Fruit fly (Drosophila melanogaster) whole organism, embryonic: ENCODE results near the gene CG43954.

ENCODE experiments used
- CG10565 ChIP-seq: fragments of 200-800 bp; sonication (Bioruptor generic); optimal IDR thresholded peaks from 3 replicates; lab custom pipeline; 2016; ENCODE audit warnings: missing biosample characterization, mild to moderate bottlenecking, missing genetic modification characterization
- CG10654 ChIP-seq: fragments of 200-800 bp; sonication (Bioruptor generic); optimal IDR thresholded peaks from 2 replicates; lab custom pipeline; 2016; ENCODE audit warnings: missing biosample characterization, missing genetic modification characterization
- CG11085 ChIP-seq: fragments of 200-800 bp; sonication (Bioruptor generic); IDR thresholded peaks from 2 replicates; pipeline ENCODE4 v1.3.6; 2022; ENCODE audit warnings: missing biosample characterization, missing genetic modification characterization
- CG12299 ChIP-seq: fragments of 200-800 bp; sonication (Bioruptor generic); optimal IDR thresholded peaks from 2 replicates; lab custom pipeline; 2018; ENCODE audit warnings: missing biosample characterization, mild to moderate bottlenecking, missing genetic modification characterization
- CG14050 ChIP-seq: fragments of 200-800 bp; sonication (Bioruptor generic); IDR thresholded peaks from 3 replicates; pipeline ENCODE4 v1.3.6; 2022; ENCODE audit warnings: missing biosample characterization, missing genetic modification characterization
- CG14441 ChIP-seq: fragments of 200-800 bp; sonication (Bioruptor generic); IDR thresholded peaks from 2 replicates; pipeline ENCODE4 v1.3.6; 2022; ENCODE audit warnings: missing biosample characterization, missing genetic modification characterization
- CG15514 ChIP-seq: fragments of 200-800 bp; sonication (Bioruptor generic); optimal IDR thresholded peaks from 3 replicates; lab custom pipeline; 2017; ENCODE audit warnings: missing biosample characterization, missing genetic modification characterization, mild to moderate bottlenecking, moderate library complexity, missing genetic modification reagents
- CG31224 ChIP-seq: fragments of 200-800 bp; sonication (Bioruptor generic); IDR thresholded peaks from 2 replicates; pipeline ENCODE4 v1.3.6; 2022; ENCODE audit warnings: missing biosample characterization, missing genetic modification characterization
- CG34376 ChIP-seq: fragments of 200-800 bp; sonication (Bioruptor generic); optimal IDR thresholded peaks from 2 replicates; lab custom pipeline; 2018; ENCODE audit warnings: missing biosample characterization, mild to moderate bottlenecking, missing genetic modification characterization
- CG6765 ChIP-seq: fragments of 200-800 bp; sonication (Bioruptor generic); optimal IDR thresholded peaks from 3 replicates; lab custom pipeline; 2017; ENCODE audit warnings: missing biosample characterization, mild to moderate bottlenecking, missing genetic modification characterization
- CTCF ChIP-seq: fragments of 200-800 bp; sonication (Bioruptor generic); optimal IDR thresholded peaks from 2 replicates; lab custom pipeline; 2017; ENCODE audit warnings: missing biosample characterization, mild to moderate bottlenecking, missing genetic modification characterization, moderate library complexity
- Deaf1 ChIP-seq: fragments of 200-800 bp; optimal IDR thresholded peaks from 3 replicates; lab custom pipeline; 2019; ENCODE audit warnings: missing biosample characterization, mild to moderate bottlenecking, missing genetic modification characterization, moderate library complexity
- Dp ChIP-seq: fragments of 200-800 bp; sonication (Bioruptor generic); optimal IDR thresholded peaks from 2 replicates; lab custom pipeline; 2018; ENCODE audit warnings: missing biosample characterization, mild to moderate bottlenecking, missing genetic modification characterization, moderate library complexity
- GATAe ChIP-seq: fragments of 200-800 bp; sonication (Bioruptor generic); conservative IDR thresholded peaks from 2 replicates; pipeline ENCODE4 v1.3.6; 2022; ENCODE audit warnings: missing biosample characterization, missing genetic modification characterization
- Lim3 ChIP-seq: fragments of 200-800 bp; sonication (Bioruptor generic); IDR thresholded peaks from 2 replicates; pipeline ENCODE4 v1.3.6; 2022; ENCODE audit warnings: missing biosample characterization, missing genetic modification characterization
- MESR4 ChIP-seq: fragments of 200-800 bp; sonication (Bioruptor generic); optimal IDR thresholded peaks from 2 replicates; lab custom pipeline; 2018; ENCODE audit warnings: missing biosample characterization, mild to moderate bottlenecking, missing genetic modification characterization, moderate library complexity
- Mes4 ChIP-seq: fragments of 200-800 bp; sonication (Bioruptor generic); optimal IDR thresholded peaks from 2 replicates; lab custom pipeline; 2016; ENCODE audit warnings: missing biosample characterization, missing genetic modification characterization
- Nf-YC ChIP-seq: fragments of 200-800 bp; optimal IDR thresholded peaks from 3 replicates; lab custom pipeline; 2019; ENCODE audit warnings: missing biosample characterization, mild to moderate bottlenecking, missing genetic modification characterization, moderate library complexity
- NfI ChIP-seq: fragments of 200-800 bp; sonication (Bioruptor generic); optimal IDR thresholded peaks from 3 replicates; lab custom pipeline; 2018; ENCODE audit warnings: missing biosample characterization, mild to moderate bottlenecking, missing genetic modification characterization, moderate library complexity
- Opbp ChIP-seq: fragments of 200-800 bp; sonication (Bioruptor generic); IDR thresholded peaks from 3 replicates; pipeline ENCODE4 v1.3.6; 2022; ENCODE audit warnings: missing biosample characterization, missing genetic modification characterization; ENCODE audit not compliant: partially characterized antibody
- Rfx ChIP-seq: fragments of 200-800 bp; sonication (Bioruptor generic); IDR thresholded peaks from 2 replicates; pipeline ENCODE4 v1.3.6; 2022; ENCODE audit warnings: missing biosample characterization, missing genetic modification characterization
- Sox100B ChIP-seq: fragments of 200-800 bp; sonication (Bioruptor generic); optimal IDR thresholded peaks from 3 replicates; lab custom pipeline; 2018; ENCODE audit warnings: missing biosample characterization, mild to moderate bottlenecking, missing genetic modification characterization
- bbx ChIP-seq: fragments of 200-800 bp; sonication (Bioruptor generic); IDR thresholded peaks from 2 replicates; pipeline ENCODE4 v1.3.6; 2022; ENCODE audit warnings: missing biosample characterization, missing genetic modification characterization; ENCODE audit not compliant: partially characterized antibody
- cato ChIP-seq: fragments of 200-800 bp; sonication (Bioruptor generic); optimal IDR thresholded peaks from 2 replicates; lab custom pipeline; 2016; ENCODE audit warnings: missing biosample characterization, missing genetic modification characterization, borderline replicate concordance
- chinmo ChIP-seq: fragments of 200-800 bp; sonication (Bioruptor generic); IDR thresholded peaks from 4 replicates; pipeline ENCODE4 v1.3.6; 2022; ENCODE audit warnings: missing biosample characterization, missing genetic modification characterization; ENCODE audit not compliant: partially characterized antibody
- en ChIP-seq: fragments of 200-800 bp; sonication (Bioruptor generic); optimal IDR thresholded peaks from 2 replicates; lab custom pipeline; 2016; ENCODE audit warnings: missing biosample characterization, missing genetic modification characterization
- exex ChIP-seq: fragments of 200-800 bp; sonication (Bioruptor generic); optimal IDR thresholded peaks from 4 replicates; lab custom pipeline; 2018; ENCODE audit warnings: missing biosample characterization, mild to moderate bottlenecking, missing genetic modification characterization, moderate library complexity
- gcm2 ChIP-seq: fragments of 200-800 bp; sonication (Bioruptor generic); optimal IDR thresholded peaks from 2 replicates; lab custom pipeline; 2016; ENCODE audit warnings: missing biosample characterization, missing genetic modification characterization
- grn ChIP-seq: fragments of 200-800 bp; sonication (Bioruptor generic); optimal IDR thresholded peaks from 3 replicates; lab custom pipeline; 2017; ENCODE audit warnings: missing biosample characterization, missing genetic modification characterization
- hkb ChIP-seq, 2 experiments: fragments of 200-800 bp in 1 of 2; fragments of >200 bp in 1 of 2; sonication (Bioruptor generic) in 1 of 2; IDR thresholded peaks in 1 of 2; optimal IDR thresholded peaks in 1 of 2; 2 replicates each; pipeline versions ENCODE4 v1.3.6 to Lab custom; 2017 to 2022; ENCODE audit warnings: missing biosample characterization in 1 of 2, missing genetic modification characterization in 1 of 2
- ind ChIP-seq: fragments of 200-800 bp; sonication (Bioruptor generic); optimal IDR thresholded peaks from 3 replicates; lab custom pipeline; 2016; ENCODE audit warnings: missing biosample characterization, missing genetic modification characterization
- knrl ChIP-seq: fragments of 200-800 bp; sonication (Bioruptor generic); IDR thresholded peaks from 3 replicates; pipeline ENCODE4 v1.3.6; 2022; ENCODE audit warnings: missing biosample characterization, missing genetic modification characterization; ENCODE audit not compliant: partially characterized antibody
- lab ChIP-seq: fragments of 200-800 bp; sonication (Bioruptor generic); optimal IDR thresholded peaks from 3 replicates; lab custom pipeline; 2017; ENCODE audit warnings: missing biosample characterization, missing genetic modification characterization, mild to moderate bottlenecking, moderate library complexity, missing genetic modification reagents
- lbe ChIP-seq: fragments of 200-800 bp; sonication (Bioruptor generic); optimal IDR thresholded peaks from 2 replicates; lab custom pipeline; 2016; ENCODE audit warnings: missing biosample characterization, mild to moderate bottlenecking, missing genetic modification characterization
- mirr ChIP-seq: fragments of 200-800 bp; sonication (Bioruptor generic); optimal IDR thresholded peaks from 3 replicates; lab custom pipeline; 2018; ENCODE audit warnings: missing biosample characterization, mild to moderate bottlenecking, missing genetic modification characterization
- pan ChIP-seq, 4 experiments: fragments of >200 bp in 3 of 4; fragments of 200-800 bp in 1 of 4; sonication (Bioruptor generic) in 1 of 4; optimal IDR thresholded peaks in 3 of 4; IDR thresholded peaks in 1 of 4; 2 replicates each; pipeline versions ENCODE4 v1.3.6 to Lab custom; 2017 to 2022; ENCODE audit warnings: missing biosample characterization in 2 of 4, missing genetic modification characterization in 2 of 4, mixed read lengths in 1 of 4
- peb ChIP-seq: fragments of 200-800 bp; sonication (Bioruptor generic); IDR thresholded peaks from 2 replicates; pipeline ENCODE4 v1.3.6; 2022; ENCODE audit warnings: missing biosample characterization, missing genetic modification characterization
- pfk ChIP-seq: fragments of 200-800 bp; sonication (Bioruptor generic); optimal IDR thresholded peaks from 2 replicates; lab custom pipeline; 2018; ENCODE audit warnings: missing biosample characterization, mild to moderate bottlenecking, missing genetic modification characterization, moderate library complexity
- run ChIP-seq: fragments of 200-800 bp; sonication (Bioruptor generic); optimal IDR thresholded peaks from 3 replicates; lab custom pipeline; 2018; ENCODE audit warnings: missing biosample characterization, mild to moderate bottlenecking, missing genetic modification characterization
- salm ChIP-seq: fragments of 200-800 bp; sonication (Bioruptor generic); optimal IDR thresholded peaks from 2 replicates; lab custom pipeline; 2018; ENCODE audit warnings: missing biosample characterization, mild to moderate bottlenecking, missing genetic modification characterization
- sd ChIP-seq: fragments of 200-800 bp; sonication (Bioruptor generic); optimal IDR thresholded peaks from 3 replicates; lab custom pipeline; 2018; ENCODE audit warnings: missing biosample characterization, mild to moderate bottlenecking, missing genetic modification characterization, moderate library complexity
- slp2 ChIP-seq: fragments of 200-800 bp; sonication (Bioruptor generic); optimal IDR thresholded peaks from 2 replicates; lab custom pipeline; 2016; ENCODE audit warnings: missing biosample characterization, missing genetic modification characterization
- stwl ChIP-seq: fragments of 200-800 bp; sonication (Bioruptor generic); optimal IDR thresholded peaks from 3 replicates; lab custom pipeline; 2018; ENCODE audit warnings: missing biosample characterization, mild to moderate bottlenecking, missing genetic modification characterization, moderate library complexity
- sug ChIP-seq: fragments of 200-800 bp; optimal IDR thresholded peaks from 2 replicates; lab custom pipeline; 2019; ENCODE audit warnings: missing biosample characterization, mild to moderate bottlenecking, missing genetic modification characterization, moderate library complexity

CG43954 gene

dm6 chr3L:16666429-16667005, 45.0 kb downstream of the CG43954 start (continued):
- TF ChIP-seq cato (GFP tag; lab: Kevin White, UChicago), result no peak
- TF ChIP-seq Dp (GFP tag; lab: Kevin White, UChicago), result no peak
- TF ChIP-seq chinmo, result 0 out of 4 replicates have a peak, but pooled peaks have one; percentile 46
- no peak for TF ChIP-seq CG10565 (GFP tag; lab: Kevin White, UChicago)
- TF ChIP-seq peb (GFP tag; lab: Robert Waterston, UW), result no peak
- TF ChIP-seq slp2 (GFP tag; lab: Kevin White, UChicago), result no peak
- no peak for TF ChIP-seq Lim3 (GFP tag; lab: Robert Waterston, UW)
- TF ChIP-seq Deaf1 (tag; lab: Kevin White, UChicago), result peak; percentile 4
- no peak for TF ChIP-seq MESR4 (GFP tag; lab: Kevin White, UChicago)
- TF ChIP-seq sd (tag; lab: Kevin White, UChicago), result peak; percentile 90
- no peak for TF ChIP-seq salm
- no peak for TF ChIP-seq knrl (GFP tag; lab: Robert Waterston, UW)
- TF ChIP-seq CG12299 (tag; lab: Kevin White, UChicago), result no peak
- no peak for TF ChIP-seq CG10654 (GFP tag; lab: Kevin White, UChicago)
- peak; percentile 84 for TF ChIP-seq sug (tag; lab: Kevin White, UChicago)
- TF ChIP-seq hkb (optimal IDR thresholded peaks at IDR 0.05; lab: Kevin White, UChicago), result no peak
- TF ChIP-seq hkb (GFP tag; IDR thresholded peaks at IDR 0.05; lab: Robert Waterston, UW), result no peak
- peak; percentile 73 for TF ChIP-seq exex
- TF ChIP-seq pan (optimal IDR thresholded peaks at IDR 0.05; lab: Kevin White, UChicago), result no peak
- TF ChIP-seq pan (GFP tag; optimal IDR thresholded peaks at IDR 0.05 in 1 of 2, IDR thresholded peaks at IDR 0.05 in 1 of 2), result no peak

- peak; percentile 89 for TF ChIP-seq sug (tag; lab: Kevin White, UChicago)
- no peak for TF ChIP-seq CG31224 (GFP tag; lab: Robert Waterston, UW)
- TF ChIP-seq mirr (GFP tag; lab: Kevin White, UChicago), result peak; percentile 13
- 0 out of 2 replicates have a peak, but pooled peaks have one; percentile 13 for TF ChIP-seq CG14441 (GFP tag; lab: Robert Waterston, UW)
- peak; percentile 89 for TF ChIP-seq sd (tag; lab: Kevin White, UChicago)
- no peak for TF ChIP-seq NfI
- TF ChIP-seq CTCF, result no peak
- peak; percentile 1 for TF ChIP-seq Nf-YC (tag; lab: Kevin White, UChicago)
- TF ChIP-seq GATAe (GFP tag; lab: Robert Waterston, UW), result peak; percentile 29; the same call in 1 of the 2 replicates
- TF ChIP-seq Opbp (GFP tag; lab: Robert Waterston, UW), result 0 out of 3 replicates have a peak, but pooled peaks have one; percentile 5
- TF ChIP-seq grn, result peak; percentile 97
- TF ChIP-seq lab (GFP tag; lab: Kevin White, UChicago), result peak; percentile 15
- no peak for TF ChIP-seq CG15514
- peak; percentile 92 for TF ChIP-seq CG34376 (GFP tag; lab: Kevin White, UChicago)
- TF ChIP-seq exex, result peak; percentile 94
- no peak for TF ChIP-seq CG14050 (GFP tag; lab: Robert Waterston, UW)
- peak; percentile 4 for TF ChIP-seq run (tag; lab: Kevin White, UChicago)
Observed at dm6 chr3L:16664146-16664722, 47.2 kb downstream of the CG43954 start.

- TF ChIP-seq lbe (peak; percentile 11), gcm2 (GFP tag; lab: Kevin White, UChicago) (peak; percentile 84), Rfx (GFP tag; lab: Robert Waterston, UW) (peak; percentile 69), ind (GFP tag; lab: Kevin White, UChicago) (peak; percentile 85), Sox100B (GFP tag; lab: Kevin White, UChicago) (peak; percentile 86), CG11085 (GFP tag; lab: Robert Waterston, UW) (peak; percentile 11; the same call in 1 of the 2 replicates), CG6765 (GFP tag; lab: Kevin White, UChicago) (peak; percentile 88), pfk (GFP tag; lab: Kevin White, UChicago) (no peak), stwl (tag; lab: Kevin White, UChicago) (peak; percentile 82), Mes4 (peak; percentile 53), en (GFP tag; lab: Kevin White, UChicago) (peak; percentile 69), bbx (GFP tag; lab: Robert Waterston, UW) (peak; percentile 81)
Observed at dm6 chr3L:16661167-16662109, 50.0 kb downstream of the CG43954 start, which contains the start of gene Baldspot. TSS of gene Baldspot (minus strand) at chr3L:16661615.
